Worm (Caenorhabditis elegans): ENCODE data around the gene Y113G7B.12.

DNA sequence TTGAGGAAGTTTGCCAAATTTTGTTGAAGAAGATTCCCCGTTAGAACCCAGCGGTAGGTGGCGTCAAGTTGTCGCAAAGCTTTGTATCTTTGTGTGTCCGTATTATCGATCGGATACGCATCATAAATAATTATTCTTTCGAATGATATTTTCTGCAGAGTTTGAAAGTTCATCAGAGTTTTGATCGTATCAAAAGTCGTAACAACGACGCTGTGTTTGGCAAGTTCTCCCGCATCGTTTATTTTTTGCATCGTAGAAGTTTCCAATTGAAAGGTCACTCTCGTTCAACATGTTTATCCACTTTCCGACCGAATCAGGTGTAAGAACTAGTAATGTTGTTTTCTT, 49.4 kb downstream of the Y113G7B.12 start:
- TF ChIP-seq nfyb-1 (GFP tag; IDR thresholded peaks at IDR 0.05) (no peak), rec-8 (tag; optimal IDR thresholded peaks at IDR 0.05) (no peak), snpc-1.3 (tag; optimal IDR thresholded peaks at IDR 0.05; ENCODE audit: insufficient read depth) (no peak), egrh-3 (GFP tag; IDR thresholded peaks at IDR 0.05) (no peak), sea-2 (GFP tag; IDR thresholded peaks at IDR 0.05) (no peak), unc-62 (GFP tag; optimal IDR thresholded peaks at IDR 0.05) (no peak), ama-1 (optimal IDR thresholded peaks at IDR 0.05) (peak; percentile 76), ama-1 (GFP tag; optimal IDR thresholded peaks at IDR 0.05) (no peak), die-1 (tag; optimal IDR thresholded peaks at IDR 0.05) (no peak), ztf-26 (tag; optimal IDR thresholded peaks at IDR 0.05) (no peak), nhr-179 (tag; optimal IDR thresholded peaks at IDR 0.05) (no peak), B0261.1 (tag; optimal IDR thresholded peaks at IDR 0.05) (no peak), somi-1 (GFP tag; optimal IDR thresholded peaks at IDR 0.05) (no peak), pha-4 (tag; optimal IDR thresholded peaks at IDR 0.05) (no peak), unc-130 (GFP tag; optimal IDR thresholded peaks at IDR 0.05) (no peak)
